Fruit fly (Drosophila melanogaster) whole organism, wandering third instar larva: Measurements from ENCODE around the gene CG11726.

Source experiments
- Abd-B ChIP-seq: fragments of >200 bp; optimal IDR thresholded peaks from 2 replicates; lab custom pipeline; 2017; ENCODE audit warnings: missing biosample characterization, missing genetic modification characterization
- CG9705 ChIP-seq: fragments of 200-800 bp; sonication (Bioruptor generic); optimal IDR thresholded peaks from 2 replicates; lab custom pipeline; 2018; ENCODE audit warnings: missing biosample characterization, mild to moderate bottlenecking, missing genetic modification characterization
- CrebA ChIP-seq: fragments of 200-800 bp; sonication (Bioruptor generic); optimal IDR thresholded peaks from 2 replicates; lab custom pipeline; 2016; ENCODE audit warnings: missing biosample characterization, mild to moderate bottlenecking, missing genetic modification characterization, borderline replicate concordance
- GATAd ChIP-seq: sonication (Bioruptor generic); optimal IDR thresholded peaks from 2 replicates; lab custom pipeline; 2016; ENCODE audit warnings: missing biosample characterization, missing genetic modification characterization
- HLH106 ChIP-seq: fragments of 200-800 bp; optimal IDR thresholded peaks from 3 replicates; lab custom pipeline; 2019; ENCODE audit warnings: missing biosample characterization, mild to moderate bottlenecking, missing genetic modification characterization, moderate library complexity
- Hr78 ChIP-seq: fragments of >200 bp; optimal IDR thresholded peaks from 2 replicates; lab custom pipeline; 2017; ENCODE audit warnings: missing biosample characterization, missing genetic modification characterization
- Hr83 ChIP-seq: fragments of 200-300 bp; sonication (Bioruptor generic); optimal IDR thresholded peaks from 2 replicates; lab custom pipeline; 2016; ENCODE audit warnings: missing biosample characterization, mild to moderate bottlenecking, missing genetic modification characterization, moderate library complexity; ENCODE audit not compliant: poor library complexity, severe bottlenecking
- Jra ChIP-seq: sonication (Bioruptor generic); optimal IDR thresholded peaks from 2 replicates; lab custom pipeline; 2016; ENCODE audit warnings: missing biosample characterization, missing genetic modification characterization
- Mio ChIP-seq: sonication (Bioruptor generic); optimal IDR thresholded peaks from 2 replicates; lab custom pipeline; 2016; ENCODE audit warnings: missing biosample characterization, missing genetic modification characterization
- Myc ChIP-seq: fragments of >200 bp; optimal IDR thresholded peaks from 2 replicates; lab custom pipeline; 2017
- N ChIP-seq: fragments of >200 bp; optimal IDR thresholded peaks from 2 replicates; lab custom pipeline; 2018; ENCODE audit warnings: missing biosample characterization, missing external identifiers, missing genetic modification characterization
- OdsH ChIP-seq: fragments of 200-800 bp; sonication (Bioruptor generic); optimal IDR thresholded peaks from 2 replicates; lab custom pipeline; 2016; ENCODE audit warnings: missing biosample characterization, mild to moderate bottlenecking, missing genetic modification characterization
- Rel ChIP-seq, 2 experiments: fragments of 200-800 bp; sonication (Bioruptor generic) in 1 of 2; optimal IDR thresholded peaks; 2 replicates in 1 of 2; 3 replicates in 1 of 2; lab custom pipeline; 2016 to 2019; ENCODE audit warnings: mild to moderate bottlenecking in 2 of 2, missing biosample characterization in 2 of 2, missing genetic modification characterization in 2 of 2, moderate library complexity in 1 of 2
- Sp1 ChIP-seq: fragments of 200-800 bp; sonication (Bioruptor generic); optimal IDR thresholded peaks from 3 replicates; lab custom pipeline; 2019; ENCODE audit warnings: missing biosample characterization, mild to moderate bottlenecking, missing genetic modification characterization, moderate library complexity
- Vsx2 ChIP-seq: fragments of 200-300, 225-300 bp; sonication (Bioruptor generic); optimal IDR thresholded peaks from 2 replicates; lab custom pipeline; 2018; ENCODE audit warnings: missing biosample characterization, missing genetic modification characterization; ENCODE audit not compliant: partially characterized antibody
- br ChIP-seq: fragments of 200-800 bp; sonication (Bioruptor generic); optimal IDR thresholded peaks from 2 replicates; lab custom pipeline; 2016; ENCODE audit warnings: missing biosample characterization, missing genetic modification characterization
- brk ChIP-seq: fragments of 200-800 bp; sonication (Bioruptor generic); optimal IDR thresholded peaks from 2 replicates; lab custom pipeline; 2016; ENCODE audit warnings: missing biosample characterization, mild to moderate bottlenecking, missing genetic modification characterization
- dl ChIP-seq, 2 experiments: fragments of 175-275, 200-275 bp in 1 of 2; fragments of 200-275 bp in 1 of 2; sonication (Bioruptor generic); optimal IDR thresholded peaks; lab custom pipeline; 2018; ENCODE audit warnings: mild to moderate bottlenecking in 2 of 2, missing biosample characterization in 2 of 2, missing genetic modification characterization in 2 of 2, moderate library complexity in 2 of 2; ENCODE audit not compliant: partially characterized antibody in 2 of 2, insufficient read depth in 1 of 2
- dmrt93B ChIP-seq: fragments of 200-800 bp; sonication (Bioruptor generic); optimal IDR thresholded peaks from 2 replicates; lab custom pipeline; 2018; ENCODE audit warnings: missing biosample characterization, mild to moderate bottlenecking, missing genetic modification characterization
- dsf ChIP-seq: sonication (Bioruptor generic); optimal IDR thresholded peaks from 2 replicates; lab custom pipeline; 2016; ENCODE audit warnings: missing biosample characterization, missing genetic modification characterization, borderline replicate concordance
- ey ChIP-seq: fragments of 200-800 bp; sonication (Bioruptor generic); optimal IDR thresholded peaks from 2 replicates; lab custom pipeline; 2016; ENCODE audit warnings: missing biosample characterization, missing genetic modification characterization
- foxo ChIP-seq, 2 experiments: fragments of 200-800 bp; sonication (Bioruptor generic); optimal IDR thresholded peaks; 2 replicates in 1 of 2; 3 replicates in 1 of 2; lab custom pipeline; 2016 to 2017; ENCODE audit warnings: missing biosample characterization in 2 of 2, missing genetic modification characterization in 2 of 2
- fru ChIP-seq: fragments of 200-800 bp; sonication (Bioruptor generic); optimal IDR thresholded peaks from 3 replicates; lab custom pipeline; 2016; ENCODE audit warnings: missing biosample characterization, mild to moderate bottlenecking, missing genetic modification characterization
- h ChIP-seq: fragments of 200-800 bp; sonication (Bioruptor generic); optimal IDR thresholded peaks from 3 replicates; lab custom pipeline; 2016; ENCODE audit warnings: missing biosample characterization, mild to moderate bottlenecking, missing genetic modification characterization
- jim ChIP-seq: fragments of 175-275, 200-325 bp; sonication (Bioruptor generic); optimal IDR thresholded peaks from 2 replicates; lab custom pipeline; 2016; ENCODE audit warnings: missing biosample characterization, mild to moderate bottlenecking, missing genetic modification characterization
- lola ChIP-seq: fragments of >200 bp; optimal IDR thresholded peaks from 2 replicates; lab custom pipeline; 2017; ENCODE audit warnings: missing biosample characterization, missing genetic modification characterization
- pan ChIP-seq: fragments of >200 bp; optimal IDR thresholded peaks from 2 replicates; lab custom pipeline; 2017
- psq ChIP-seq: fragments of 200-800 bp; sonication (Bioruptor generic); optimal IDR thresholded peaks from 3 replicates; lab custom pipeline; 2017; ENCODE audit warnings: missing biosample characterization, mild to moderate bottlenecking, missing genetic modification characterization, moderate library complexity
- rgr ChIP-seq: fragments of 200-800 bp; sonication (Bioruptor generic); optimal IDR thresholded peaks from 3 replicates; lab custom pipeline; 2016; ENCODE audit warnings: missing biosample characterization, mild to moderate bottlenecking, missing genetic modification characterization
- sage ChIP-seq: fragments of 200-800 bp; sonication (Bioruptor generic); optimal IDR thresholded peaks from 2 replicates; lab custom pipeline; 2016; ENCODE audit warnings: missing biosample characterization, mild to moderate bottlenecking, missing genetic modification characterization
- sv ChIP-seq: fragments of 200-800 bp; sonication (Bioruptor generic); optimal IDR thresholded peaks from 3 replicates; lab custom pipeline; 2016; ENCODE audit warnings: missing biosample characterization, missing genetic modification characterization
- tai ChIP-seq: sonication (Bioruptor generic); optimal IDR thresholded peaks from 2 replicates; lab custom pipeline; 2016; ENCODE audit warnings: missing biosample characterization, missing genetic modification characterization
- usp ChIP-seq: fragments of >200 bp; optimal IDR thresholded peaks from 2 replicates; lab custom pipeline; 2017; ENCODE audit warnings: missing biosample characterization, missing genetic modification characterization
- woc ChIP-seq: sonication (Bioruptor generic); optimal IDR thresholded peaks from 2 replicates; lab custom pipeline; 2016; ENCODE audit warnings: missing biosample characterization, mild to moderate bottlenecking, missing genetic modification characterization

The CG11726 gene

dm6 chr3L:11431251-11431925, 36.9 kb downstream of the CG11726 start (continued):
- TF ChIP-seq usp (GFP tag; lab: Kevin White, UChicago) = no peak
- peak; percentile 87 for TF ChIP-seq HLH106
- peak; percentile 61 for TF ChIP-seq brk (GFP tag; lab: Kevin White, UChicago)
- peak; percentile 95 for TF ChIP-seq rgr (GFP tag; lab: Kevin White, UChicago)
- peak; percentile 94 for TF ChIP-seq h (GFP tag; lab: Kevin White, UChicago)
- TF ChIP-seq Abd-B (GFP tag; lab: Kevin White, UChicago) = no peak
- TF ChIP-seq Hr83 (GFP tag; lab: Kevin White, UChicago) = peak; percentile 86
- peak; percentile 88 for TF ChIP-seq psq (GFP tag; lab: Kevin White, UChicago)
- peak; percentile 58 for TF ChIP-seq sv (GFP tag; lab: Kevin White, UChicago)
- TF ChIP-seq, all 38 proteins: peak for 27

- no peak for TF ChIP-seq ey (GFP tag; lab: Kevin White, UChicago)
- no peak for TF ChIP-seq pan (lab: Kevin White, UChicago)
- no peak for TF ChIP-seq Mio (GFP tag; lab: Kevin White, UChicago)
- no peak for TF ChIP-seq CrebA (GFP tag; lab: Kevin White, UChicago)
- no peak for TF ChIP-seq Myc (lab: Kevin White, UChicago)
Measured at dm6 chr3L:11431926-11432323, 37.4 kb downstream of the CG11726 start.

- no peak for TF ChIP-seq OdsH (GFP tag; lab: Kevin White, UChicago)
- no peak for TF ChIP-seq Myc (lab: Kevin White, UChicago)
- no peak for TF ChIP-seq sv (GFP tag; lab: Kevin White, UChicago)
- no peak for TF ChIP-seq Hr83 (GFP tag; lab: Kevin White, UChicago)
- TF ChIP-seq usp (GFP tag; lab: Kevin White, UChicago) = no peak
- TF ChIP-seq Hr78 (GFP tag; lab: Kevin White, UChicago) = no peak
- no peak for TF ChIP-seq lola
- no peak for TF ChIP-seq brk (GFP tag; lab: Kevin White, UChicago)
- no peak for TF ChIP-seq woc (GFP tag; lab: Kevin White, UChicago)
- no peak for TF ChIP-seq Jra (GFP tag; lab: Kevin White, UChicago)
- no peak for TF ChIP-seq rgr (GFP tag; lab: Kevin White, UChicago)
- TF ChIP-seq sage (GFP tag; lab: Kevin White, UChicago) = no peak
- no peak for TF ChIP-seq foxo (GFP tag; optimal IDR thresholded peaks at IDR 0.05; lab: Kevin White, UChicago)
- no peak for TF ChIP-seq Abd-B (GFP tag; lab: Kevin White, UChicago)
- TF ChIP-seq, all 38 proteins: peak for 0
Measured at dm6 chr3L:11432472-11432871, 38.0 kb downstream of the CG11726 start.

dm6 chr3L:11433151-11433550, 38.7 kb downstream of the CG11726 start:
- TF ChIP-seq fru (GFP tag; lab: Kevin White, UChicago) (peak; percentile 34), foxo (GFP tag; optimal IDR thresholded peaks at IDR 0.05; lab: Kevin White, UChicago) (peak in 1 of 2 experiments; percentile 41), HLH106 (peak; percentile 36), br (peak; percentile 11), jim (no peak)

- TF ChIP-seq dmrt93B (GFP tag; lab: Kevin White, UChicago) = no peak
- no peak for TF ChIP-seq N (GFP tag; lab: Kevin White, UChicago)
- no peak for TF ChIP-seq Rel (GFP tag; optimal IDR thresholded peaks at IDR 0.05; lab: Kevin White, UChicago)
- TF ChIP-seq Rel (tag; optimal IDR thresholded peaks at IDR 0.05; lab: Kevin White, UChicago) = no peak
- TF ChIP-seq Vsx2 (GFP tag; lab: Kevin White, UChicago) = no peak
- no peak for TF ChIP-seq OdsH (GFP tag; lab: Kevin White, UChicago)
- TF ChIP-seq brk (GFP tag; lab: Kevin White, UChicago) = no peak
- no peak for TF ChIP-seq Mio (GFP tag; lab: Kevin White, UChicago)
- no peak for TF ChIP-seq h (GFP tag; lab: Kevin White, UChicago)
- TF ChIP-seq usp (GFP tag; lab: Kevin White, UChicago) = no peak
- TF ChIP-seq Myc (lab: Kevin White, UChicago) = no peak
- TF ChIP-seq Sp1 = no peak
- no peak for TF ChIP-seq Hr83 (GFP tag; lab: Kevin White, UChicago)
- no peak for TF ChIP-seq Abd-B (GFP tag; lab: Kevin White, UChicago)
- no peak for TF ChIP-seq tai
- TF ChIP-seq dsf = no peak
- no peak for TF ChIP-seq GATAd (GFP tag; lab: Kevin White, UChicago)
- no peak for TF ChIP-seq dl (GFP tag; optimal IDR thresholded peaks at IDR 0.05; lab: Kevin White, UChicago; ENCODE audit: insufficient read depth in 1 of 2, partially characterized antibody in 2 of 2)
- no peak for TF ChIP-seq CG9705 (GFP tag; lab: Kevin White, UChicago)
- no peak for TF ChIP-seq pan (lab: Kevin White, UChicago)
- no peak for TF ChIP-seq sage (GFP tag; lab: Kevin White, UChicago)
Measured at dm6 chr3L:11434112-11434511, 39.6 kb downstream of the CG11726 start.
